Fruit fly (Drosophila melanogaster) whole organism, embryonic: ENCODE measurements around the gene CG4009.

Experiments used
- Adf1 ChIP-seq: fragments of 200-800 bp; sonication (Bioruptor generic); IDR thresholded peaks from 2 replicates; pipeline ENCODE4 v1.3.6; 2022; ENCODE audit warnings: missing biosample characterization, missing genetic modification characterization
- Atf6 ChIP-seq: fragments of 200-800 bp; sonication (Bioruptor generic); IDR thresholded peaks from 2 replicates; pipeline ENCODE4 v1.3.6; 2022; ENCODE audit warnings: missing biosample characterization, missing genetic modification characterization
- CG11504 ChIP-seq: fragments of 200-800 bp; sonication (Bioruptor generic); optimal IDR thresholded peaks from 3 replicates; lab custom pipeline; 2019; ENCODE audit warnings: missing biosample characterization, mild to moderate bottlenecking, missing genetic modification characterization, moderate library complexity
- CG11560 ChIP-seq: fragments of 200-800 bp; sonication (Bioruptor generic); IDR thresholded peaks from 3 replicates; pipeline ENCODE4 v1.3.6; 2022; ENCODE audit warnings: missing biosample characterization, missing genetic modification characterization
- CG12219 ChIP-seq: fragments of 200-800 bp; sonication (Bioruptor generic); optimal IDR thresholded peaks from 3 replicates; lab custom pipeline; 2018; ENCODE audit warnings: missing biosample characterization, mild to moderate bottlenecking, missing genetic modification characterization
- CG14860 ChIP-seq: fragments of 200-800 bp; sonication (Bioruptor generic); IDR thresholded peaks from 3 replicates; pipeline ENCODE4 v1.3.6; 2022; ENCODE audit warnings: missing biosample characterization, missing genetic modification characterization; ENCODE audit not compliant: partially characterized antibody
- CG1647 ChIP-seq: fragments of 200-800 bp; sonication (Bioruptor generic); optimal IDR thresholded peaks from 3 replicates; lab custom pipeline; 2016; ENCODE audit warnings: missing biosample characterization, missing genetic modification characterization
- CG17359 ChIP-seq: fragments of 200-800 bp; sonication (Bioruptor generic); optimal IDR thresholded peaks from 3 replicates; lab custom pipeline; 2018; ENCODE audit warnings: missing biosample characterization, mild to moderate bottlenecking, missing genetic modification characterization, moderate library complexity
- CG17612 ChIP-seq: fragments of 200-800 bp; sonication (Bioruptor generic); IDR thresholded peaks from 2 replicates; pipeline ENCODE4 v1.3.6; 2022; ENCODE audit warnings: missing biosample characterization, missing genetic modification characterization
- CG18262 ChIP-seq: fragments of 200-800 bp; optimal IDR thresholded peaks from 3 replicates; lab custom pipeline; 2019; ENCODE audit warnings: missing biosample characterization, mild to moderate bottlenecking, missing genetic modification characterization, moderate library complexity
- CG18599 ChIP-seq: fragments of 200-800 bp; sonication (Bioruptor generic); optimal IDR thresholded peaks from 3 replicates; lab custom pipeline; 2017; ENCODE audit warnings: missing biosample characterization, missing genetic modification characterization, mild to moderate bottlenecking, moderate library complexity, missing genetic modification reagents
- CG42726 ChIP-seq: fragments of 200-800 bp; sonication (Bioruptor generic); IDR thresholded peaks from 2 replicates; pipeline ENCODE4 v1.3.6; 2022; ENCODE audit warnings: missing biosample characterization, missing genetic modification characterization; ENCODE audit not compliant: partially characterized antibody
- CG7357 ChIP-seq: fragments of 200-800 bp; sonication (Bioruptor generic); IDR thresholded peaks from 3 replicates; pipeline ENCODE4 v1.3.6; 2022; ENCODE audit warnings: missing biosample characterization, missing genetic modification characterization
- CG7556 ChIP-seq: fragments of 200-800 bp; sonication (Bioruptor generic); optimal IDR thresholded peaks from 2 replicates; lab custom pipeline; 2017; ENCODE audit warnings: missing biosample characterization, mild to moderate bottlenecking, missing genetic modification characterization
- D19A ChIP-seq: fragments of 200-800 bp; optimal IDR thresholded peaks from 3 replicates; lab custom pipeline; 2019; ENCODE audit warnings: missing biosample characterization, mild to moderate bottlenecking, missing genetic modification characterization, moderate library complexity
- Dad ChIP-seq: fragments of 200-800 bp; sonication (Bioruptor generic); optimal IDR thresholded peaks from 3 replicates; lab custom pipeline; 2016; ENCODE audit warnings: missing biosample characterization, missing genetic modification characterization
- Dip3 ChIP-seq: fragments of 200-800 bp; sonication (Bioruptor generic); optimal IDR thresholded peaks from 3 replicates; lab custom pipeline; 2016; ENCODE audit warnings: missing biosample characterization, missing genetic modification characterization
- Fer1 ChIP-seq: fragments of 200-800 bp; sonication (Bioruptor generic); optimal IDR thresholded peaks from 2 replicates; lab custom pipeline; 2017; ENCODE audit warnings: missing biosample characterization, mild to moderate bottlenecking, missing genetic modification characterization
- H15 ChIP-seq: fragments of 200-800 bp; sonication (Bioruptor generic); IDR thresholded peaks from 3 replicates; pipeline ENCODE4 v1.3.6; 2022; ENCODE audit warnings: missing biosample characterization, missing genetic modification characterization
- H2.0 ChIP-seq: fragments of 200-800 bp; sonication (Bioruptor generic); IDR thresholded peaks from 2 replicates; pipeline ENCODE4 v1.3.6; 2022; ENCODE audit warnings: missing biosample characterization, missing genetic modification characterization
- HLHmδ ChIP-seq: fragments of 200-800 bp; sonication (Bioruptor generic); optimal IDR thresholded peaks from 2 replicates; lab custom pipeline; 2018; ENCODE audit warnings: missing biosample characterization, mild to moderate bottlenecking, missing genetic modification characterization, moderate library complexity
- Lpt ChIP-seq: fragments of >200 bp; optimal IDR thresholded peaks from 2 replicates; lab custom pipeline; 2018; ENCODE audit warnings: missing biosample characterization, missing genetic modification characterization
- NC2α ChIP-seq: fragments of 200-800 bp; sonication (Bioruptor generic); optimal IDR thresholded peaks from 2 replicates; lab custom pipeline; 2016; ENCODE audit warnings: missing biosample characterization, missing genetic modification characterization
- NC2β ChIP-seq: fragments of 200-800 bp; sonication (Bioruptor generic); optimal IDR thresholded peaks from 2 replicates; lab custom pipeline; 2016; ENCODE audit warnings: missing biosample characterization, missing genetic modification characterization
- Opbp ChIP-seq: fragments of 200-800 bp; sonication (Bioruptor generic); IDR thresholded peaks from 3 replicates; pipeline ENCODE4 v1.3.6; 2022; ENCODE audit warnings: missing biosample characterization, missing genetic modification characterization; ENCODE audit not compliant: partially characterized antibody
- Optix ChIP-seq: fragments of 200-800 bp; sonication (Bioruptor generic); IDR thresholded peaks from 3 replicates; pipeline ENCODE4 v1.3.6; 2022; ENCODE audit warnings: missing biosample characterization, missing genetic modification characterization
- Sox102F ChIP-seq: fragments of 200-800 bp; sonication (Bioruptor generic); optimal IDR thresholded peaks from 2 replicates; lab custom pipeline; 2018; ENCODE audit warnings: missing biosample characterization, mild to moderate bottlenecking, missing genetic modification characterization, moderate library complexity
- Spps ChIP-seq: fragments of 200-800 bp; sonication (Bioruptor generic); optimal IDR thresholded peaks from 2 replicates; lab custom pipeline; 2018; ENCODE audit warnings: missing biosample characterization, mild to moderate bottlenecking, missing genetic modification characterization
- Sry-δ ChIP-seq: fragments of 200-800 bp; sonication (Bioruptor generic); optimal IDR thresholded peaks from 2 replicates; lab custom pipeline; 2016; ENCODE audit warnings: missing biosample characterization, missing genetic modification characterization
- aop ChIP-seq: fragments of 200-800 bp; sonication (Bioruptor generic); IDR thresholded peaks from 2 replicates; pipeline ENCODE4 v1.3.6; 2022; ENCODE audit warnings: missing biosample characterization, missing genetic modification characterization
- ase ChIP-seq: fragments of 200-800 bp; sonication (Bioruptor generic); IDR thresholded peaks from 3 replicates; pipeline ENCODE4 v1.3.6; 2022; ENCODE audit warnings: missing biosample characterization, missing genetic modification characterization
- az2 ChIP-seq: fragments of 200-800 bp; sonication (Bioruptor generic); optimal IDR thresholded peaks from 3 replicates; lab custom pipeline; 2016; ENCODE audit warnings: missing biosample characterization, missing genetic modification characterization
- chm ChIP-seq: fragments of 200-800 bp; sonication (Bioruptor generic); IDR thresholded peaks from 2 replicates; pipeline ENCODE4 v1.3.6; 2022; ENCODE audit warnings: missing biosample characterization, missing genetic modification characterization
- chn ChIP-seq: fragments of 200-800 bp; sonication (Bioruptor generic); optimal IDR thresholded peaks from 2 replicates; lab custom pipeline; 2016; ENCODE audit warnings: missing biosample characterization, missing genetic modification characterization
- ems ChIP-seq: fragments of 200-800 bp; sonication (Bioruptor generic); optimal IDR thresholded peaks from 3 replicates; lab custom pipeline; 2016; ENCODE audit warnings: missing biosample characterization, missing genetic modification characterization
- ham ChIP-seq: fragments of 200-800 bp; sonication (Bioruptor generic); IDR thresholded peaks from 2 replicates; pipeline ENCODE4 v1.3.6; 2022; ENCODE audit warnings: missing biosample characterization, missing genetic modification characterization
- kay ChIP-seq: fragments of 200-800 bp; sonication (Bioruptor generic); optimal IDR thresholded peaks from 2 replicates; lab custom pipeline; 2016; ENCODE audit warnings: missing biosample characterization, missing genetic modification characterization
- lola ChIP-seq, 3 experiments: fragments of >200 bp in 2 of 3; fragments of 200-800 bp in 1 of 3; sonication (Bioruptor generic) in 1 of 3; optimal IDR thresholded peaks; 2 replicates each; lab custom pipeline; 2017 to 2019; ENCODE audit warnings: missing biosample characterization in 3 of 3, missing genetic modification characterization in 3 of 3, mild to moderate bottlenecking in 1 of 3, moderate library complexity in 1 of 3
- peb ChIP-seq: fragments of 200-800 bp; sonication (Bioruptor generic); IDR thresholded peaks from 2 replicates; pipeline ENCODE4 v1.3.6; 2022; ENCODE audit warnings: missing biosample characterization, missing genetic modification characterization
- pho ChIP-seq: fragments of 200-800 bp; sonication (Bioruptor generic); optimal IDR thresholded peaks from 2 replicates; lab custom pipeline; 2016; ENCODE audit warnings: missing biosample characterization, missing genetic modification characterization
- pum ChIP-seq: fragments of 200-800 bp; sonication (Bioruptor generic); optimal IDR thresholded peaks from 2 replicates; lab custom pipeline; 2016; ENCODE audit warnings: missing biosample characterization, missing genetic modification characterization
- ranshi ChIP-seq: fragments of 200-800 bp; sonication (Bioruptor generic); IDR thresholded peaks from 2 replicates; pipeline ENCODE4 v1.3.6; 2022; ENCODE audit warnings: missing biosample characterization, missing genetic modification characterization
- ttk ChIP-seq: fragments of 200-800 bp; sonication (Bioruptor generic); IDR thresholded peaks from 2 replicates; pipeline ENCODE4 v2.1.2; 2022; ENCODE audit warnings: missing biosample characterization, missing genetic modification characterization
- zfh2 ChIP-seq: fragments of 200-800 bp; sonication (Bioruptor generic); optimal IDR thresholded peaks from 2 replicates; lab custom pipeline; 2016; ENCODE audit warnings: missing biosample characterization, missing genetic modification characterization

CG4009 gene

DNA sequence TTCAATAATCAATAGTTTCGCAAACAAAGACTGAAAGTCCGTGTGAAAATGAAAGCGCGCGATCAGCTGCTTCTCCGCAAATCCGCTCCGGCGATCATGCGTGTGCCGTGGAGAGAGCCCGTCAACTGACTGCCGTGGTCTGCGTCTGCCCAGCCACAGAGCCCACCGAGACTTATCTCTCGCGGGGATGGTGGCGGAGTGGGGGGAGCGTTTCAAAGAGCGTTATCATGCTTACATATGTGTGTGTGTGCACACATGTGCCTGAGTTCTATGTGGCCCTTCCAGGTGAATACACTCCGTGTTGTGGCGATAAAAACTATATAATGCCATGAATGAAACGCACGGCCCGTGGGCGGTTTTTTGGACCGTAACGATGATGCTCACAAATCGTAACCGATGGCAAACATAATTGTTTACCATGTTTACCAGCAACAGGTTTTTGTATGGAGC, 42.1 kb upstream of the CG4009 start (continued):
- TF ChIP-seq zfh2 (no peak), aop (GFP tag; lab: Robert Waterston, UW) (no peak), H15 (GFP tag; lab: Robert Waterston, UW) (no peak), ttk (GFP tag; lab: Robert Waterston, UW) (no peak), lola (GFP tag; optimal IDR thresholded peaks at IDR 0.05; lab: Kevin White, UChicago) (no peak), NC2β (GFP tag; lab: Kevin White, UChicago) (no peak), Sry-δ (GFP tag; lab: Kevin White, UChicago) (no peak), CG7556 (GFP tag; lab: Kevin White, UChicago) (no peak), H2.0 (GFP tag; lab: Robert Waterston, UW) (no peak), Spps (tag; lab: Kevin White, UChicago) (no peak), CG18599 (GFP tag; lab: Kevin White, UChicago) (no peak), HLHmδ (peak; percentile 51), ham (GFP tag; lab: Robert Waterston, UW) (no peak), Dad (GFP tag; lab: Kevin White, UChicago) (no peak), Sox102F (no peak), Opbp (GFP tag; lab: Robert Waterston, UW) (peak; percentile 43; the same call in 1 of the 3 replicates), CG17359 (no peak), Adf1 (peak; percentile 61; the same call in 1 of the 2 replicates), ranshi (GFP tag; lab: Robert Waterston, UW) (no peak; the same call in 1 of the 2 replicates), CG11504 (no peak), Optix (GFP tag; lab: Robert Waterston, UW) (no peak), Dip3 (no peak), Lpt (GFP tag; lab: Kevin White, UChicago) (no peak), NC2α (GFP tag; lab: Kevin White, UChicago) (no peak), chn (GFP tag; lab: Kevin White, UChicago) (no peak), ems (no peak), CG12219 (peak; percentile 11), CG1647 (GFP tag; lab: Kevin White, UChicago) (no peak), CG18262 (tag; lab: Kevin White, UChicago) (no peak), ase (GFP tag; lab: Robert Waterston, UW) (no peak), pum (GFP tag; lab: Kevin White, UChicago) (no peak), pho (GFP tag; lab: Kevin White, UChicago) (no peak), CG14860 (GFP tag; lab: Robert Waterston, UW) (no peak), CG11560 (tag; lab: Robert Waterston, UW) (no peak), Atf6 (no peak), CG7357 (GFP tag; lab: Robert Waterston, UW) (no peak), Fer1 (peak; percentile 24), chm (GFP tag; lab: Robert Waterston, UW) (no peak), D19A (no peak), CG17612 (GFP tag; lab: Robert Waterston, UW) (no peak), CG42726 (GFP tag; lab: Robert Waterston, UW) (no peak), peb (GFP tag; lab: Robert Waterston, UW) (no peak), az2 (no peak), kay (GFP tag; lab: Kevin White, UChicago) (no peak)
